Fruit fly (Drosophila melanogaster) whole organism, embryonic: Measurements from ENCODE around the gene CG31908.

Experiments used
- Antp ChIP-seq: fragments of 200-800 bp; sonication (Bioruptor generic); optimal IDR thresholded peaks from 3 replicates; lab custom pipeline; 2016; ENCODE audit warnings: missing biosample characterization, missing genetic modification characterization
- Atf6 ChIP-seq: fragments of 200-800 bp; sonication (Bioruptor generic); IDR thresholded peaks from 2 replicates; pipeline ENCODE4 v1.3.6; 2022; ENCODE audit warnings: missing biosample characterization, missing genetic modification characterization
- B-H2 ChIP-seq: fragments of 200-800 bp; sonication (Bioruptor generic); optimal IDR thresholded peaks from 2 replicates; lab custom pipeline; 2018; ENCODE audit warnings: missing biosample characterization, mild to moderate bottlenecking, missing genetic modification characterization
- Bdp1 ChIP-seq: fragments of 200-800 bp; sonication (Bioruptor generic); optimal IDR thresholded peaks from 3 replicates; lab custom pipeline; 2016; ENCODE audit warnings: missing biosample characterization, missing genetic modification characterization
- CG17328 ChIP-seq: fragments of 200-800 bp; sonication (Bioruptor generic); IDR thresholded peaks from 2 replicates; pipeline ENCODE4 v1.3.6; 2022; ENCODE audit warnings: missing biosample characterization, missing genetic modification characterization
- CG1792 ChIP-seq: fragments of 200-800 bp; sonication (Bioruptor generic); optimal IDR thresholded peaks from 2 replicates; lab custom pipeline; 2016; ENCODE audit warnings: missing biosample characterization, missing genetic modification characterization
- CG18262 ChIP-seq: fragments of 200-800 bp; optimal IDR thresholded peaks from 3 replicates; lab custom pipeline; 2019; ENCODE audit warnings: missing biosample characterization, mild to moderate bottlenecking, missing genetic modification characterization, moderate library complexity
- CG1832 ChIP-seq: fragments of 200-800 bp; sonication (Bioruptor generic); optimal IDR thresholded peaks from 2 replicates; lab custom pipeline; 2017; ENCODE audit warnings: missing biosample characterization, mild to moderate bottlenecking, missing genetic modification characterization, inconsistent platforms
- CG30020 ChIP-seq: fragments of 200-800 bp; optimal IDR thresholded peaks from 2 replicates; lab custom pipeline; 2019; ENCODE audit warnings: missing biosample characterization, mild to moderate bottlenecking, missing genetic modification characterization, moderate library complexity
- CG4282 ChIP-seq: fragments of 200-800 bp; sonication (Bioruptor generic); optimal IDR thresholded peaks from 2 replicates; lab custom pipeline; 2016; ENCODE audit warnings: missing biosample characterization, missing genetic modification characterization
- CG43689 ChIP-seq: fragments of 200-800 bp; sonication (Bioruptor generic); IDR thresholded peaks from 2 replicates; pipeline ENCODE4 v1.3.6; 2022; ENCODE audit warnings: missing biosample characterization, missing genetic modification characterization
- CG6272 ChIP-seq: fragments of 200-800 bp; sonication (Bioruptor generic); IDR thresholded peaks from 2 replicates; pipeline ENCODE4 v1.3.6; 2022; ENCODE audit warnings: missing biosample characterization, missing genetic modification characterization
- CG6654 ChIP-seq: fragments of 200-800 bp; sonication (Bioruptor generic); optimal IDR thresholded peaks from 2 replicates; lab custom pipeline; 2017; ENCODE audit warnings: missing biosample characterization, mild to moderate bottlenecking, missing genetic modification characterization
- CG7745 ChIP-seq: fragments of 200-800 bp; sonication (Bioruptor generic); optimal IDR thresholded peaks from 2 replicates; lab custom pipeline; 2018; ENCODE audit warnings: missing biosample characterization, mild to moderate bottlenecking, missing genetic modification characterization, moderate library complexity
- CG7786 ChIP-seq: fragments of 200-800 bp; sonication (Bioruptor generic); optimal IDR thresholded peaks from 2 replicates; lab custom pipeline; 2016; ENCODE audit warnings: missing biosample characterization, missing genetic modification characterization
- CG8290 ChIP-seq, 3 experiments: fragments of 200-800 bp; sonication (Bioruptor generic); optimal IDR thresholded peaks; 2 replicates each; lab custom pipeline; 2016 to 2019; ENCODE audit warnings: missing biosample characterization in 3 of 3, missing genetic modification characterization in 3 of 3, mild to moderate bottlenecking in 2 of 3, moderate library complexity in 1 of 3
- CG8478 ChIP-seq: fragments of >200 bp; optimal IDR thresholded peaks from 2 replicates; lab custom pipeline; 2018
- CG9609 ChIP-seq: fragments of 200-800 bp; sonication (Bioruptor generic); optimal IDR thresholded peaks from 3 replicates; lab custom pipeline; 2016; ENCODE audit warnings: missing biosample characterization, missing genetic modification characterization
- Dll ChIP-seq: fragments of 200-800 bp; sonication (Bioruptor generic); IDR thresholded peaks from 4 replicates; pipeline ENCODE4 v1.3.6; 2022; ENCODE audit warnings: missing biosample characterization, missing genetic modification characterization; ENCODE audit not compliant: partially characterized antibody
- E2f2 ChIP-seq: fragments of 200-800 bp; sonication (Bioruptor generic); IDR thresholded peaks from 2 replicates; pipeline ENCODE4 v1.3.6; 2022; ENCODE audit warnings: missing biosample characterization, missing genetic modification characterization
- Fer2 ChIP-seq: fragments of 200-800 bp; sonication (Bioruptor generic); optimal IDR thresholded peaks from 2 replicates; lab custom pipeline; 2018; ENCODE audit warnings: missing biosample characterization, mild to moderate bottlenecking, missing genetic modification characterization, moderate library complexity
- Hr51 ChIP-seq, 2 experiments: fragments of 200-800 bp; sonication (Bioruptor generic); optimal IDR thresholded peaks; 2 replicates in 1 of 2; 3 replicates in 1 of 2; lab custom pipeline; 2016 to 2018; ENCODE audit warnings: missing biosample characterization in 2 of 2, missing genetic modification characterization in 2 of 2, mild to moderate bottlenecking in 1 of 2, moderate library complexity in 1 of 2
- Jarid2 ChIP-seq: fragments of 200-800 bp; sonication (Bioruptor generic); optimal IDR thresholded peaks from 3 replicates; lab custom pipeline; 2017; ENCODE audit warnings: mild to moderate bottlenecking, missing biosample characterization, missing genetic modification reagents, missing genetic modification characterization
- Lhr ChIP-seq: fragments of 200-800 bp; sonication (Bioruptor generic); optimal IDR thresholded peaks from 3 replicates; lab custom pipeline; 2017; ENCODE audit warnings: mild to moderate bottlenecking, missing biosample characterization, missing genetic modification reagents, missing genetic modification characterization
- Opbp ChIP-seq: fragments of 200-800 bp; sonication (Bioruptor generic); IDR thresholded peaks from 3 replicates; pipeline ENCODE4 v1.3.6; 2022; ENCODE audit warnings: missing biosample characterization, missing genetic modification characterization; ENCODE audit not compliant: partially characterized antibody
- Taf1 ChIP-seq: fragments of 200-800 bp; sonication (Bioruptor generic); IDR thresholded peaks from 2 replicates; pipeline ENCODE4 v1.3.6; 2022; ENCODE audit warnings: missing biosample characterization, missing genetic modification characterization
- Usf ChIP-seq: fragments of 200-800 bp; sonication (Bioruptor generic); optimal IDR thresholded peaks from 2 replicates; lab custom pipeline; 2017; ENCODE audit warnings: missing genotype, missing biosample characterization, missing genetic modification characterization
- ara ChIP-seq: fragments of 200-800 bp; sonication (Bioruptor generic); IDR thresholded peaks from 2 replicates; pipeline ENCODE4 v1.3.6; 2022; ENCODE audit warnings: missing biosample characterization, missing genetic modification characterization
- fru ChIP-seq: fragments of >200 bp; optimal IDR thresholded peaks from 2 replicates; lab custom pipeline; 2017
- grau ChIP-seq: fragments of 200-800 bp; optimal IDR thresholded peaks from 3 replicates; lab custom pipeline; 2019; ENCODE audit warnings: missing biosample characterization, mild to moderate bottlenecking, missing genetic modification characterization, moderate library complexity
- gro ChIP-seq: fragments of 200-800 bp; sonication (Bioruptor generic); optimal IDR thresholded peaks from 2 replicates; lab custom pipeline; 2016; ENCODE audit warnings: missing biosample characterization, missing genetic modification characterization
- her ChIP-seq: fragments of 200-800 bp; sonication (Bioruptor generic); optimal IDR thresholded peaks from 2 replicates; lab custom pipeline; 2016; ENCODE audit warnings: missing biosample characterization, missing genetic modification characterization
- hkb ChIP-seq, 2 experiments: fragments of 200-800 bp in 1 of 2; fragments of >200 bp in 1 of 2; sonication (Bioruptor generic) in 1 of 2; IDR thresholded peaks in 1 of 2; optimal IDR thresholded peaks in 1 of 2; 2 replicates each; pipeline versions ENCODE4 v1.3.6 to Lab custom; 2017 to 2022; ENCODE audit warnings: missing biosample characterization in 1 of 2, missing genetic modification characterization in 1 of 2
- inv ChIP-seq: fragments of 200-800 bp; sonication (Bioruptor generic); IDR thresholded peaks from 2 replicates; pipeline ENCODE4 v1.3.6; 2022; ENCODE audit warnings: missing biosample characterization, missing genetic modification characterization; ENCODE audit not compliant: partially characterized antibody
- kay ChIP-seq: fragments of 200-800 bp; sonication (Bioruptor generic); optimal IDR thresholded peaks from 2 replicates; lab custom pipeline; 2016; ENCODE audit warnings: missing biosample characterization, missing genetic modification characterization
- nerfin-1 ChIP-seq: fragments of 200-800 bp; sonication (Bioruptor generic); optimal IDR thresholded peaks from 3 replicates; lab custom pipeline; 2019; ENCODE audit warnings: missing biosample characterization, mild to moderate bottlenecking, missing genetic modification characterization, moderate library complexity
- onecut ChIP-seq: fragments of 200-800 bp; sonication (Bioruptor generic); IDR thresholded peaks from 2 replicates; pipeline ENCODE4 v1.3.6; 2022; ENCODE audit warnings: missing biosample characterization, missing genetic modification characterization
- psq ChIP-seq: fragments of 200-800 bp; sonication (Bioruptor generic); optimal IDR thresholded peaks from 2 replicates; lab custom pipeline; 2017; ENCODE audit warnings: missing biosample characterization, missing genetic modification characterization
- pzg ChIP-seq: fragments of 200-800 bp; sonication (Bioruptor generic); optimal IDR thresholded peaks from 3 replicates; lab custom pipeline; 2018; ENCODE audit warnings: missing biosample characterization, mild to moderate bottlenecking, missing genetic modification characterization, moderate library complexity
- slbo ChIP-seq: fragments of 200-800 bp; sonication (Bioruptor generic); IDR thresholded peaks from 2 replicates; pipeline ENCODE4 v1.3.6; 2022; ENCODE audit warnings: missing biosample characterization, missing genetic modification characterization
- stc ChIP-seq: fragments of 200-800 bp; sonication (Bioruptor generic); IDR thresholded peaks from 2 replicates; pipeline ENCODE4 v1.3.6; 2022; ENCODE audit warnings: missing biosample characterization, missing genetic modification characterization
- stwl ChIP-seq: fragments of 200-800 bp; sonication (Bioruptor generic); optimal IDR thresholded peaks from 3 replicates; lab custom pipeline; 2018; ENCODE audit warnings: missing biosample characterization, mild to moderate bottlenecking, missing genetic modification characterization, moderate library complexity
- tna ChIP-seq: fragments of 200-800 bp; sonication (Bioruptor generic); IDR thresholded peaks from 2 replicates; pipeline ENCODE4 v1.3.6; 2022; ENCODE audit warnings: missing biosample characterization, missing genetic modification characterization; ENCODE audit not compliant: partially characterized antibody
- trh ChIP-seq: fragments of 200-800 bp; sonication (Bioruptor generic); optimal IDR thresholded peaks from 2 replicates; lab custom pipeline; 2016; ENCODE audit warnings: missing biosample characterization, missing genetic modification characterization
- z ChIP-seq: fragments of 200-800 bp; sonication (Bioruptor generic); IDR thresholded peaks from 3 replicates; pipeline ENCODE4 v1.3.6; 2022; ENCODE audit warnings: missing biosample characterization, missing genetic modification characterization
- zen ChIP-seq: fragments of 200-800 bp; sonication (Bioruptor generic); optimal IDR thresholded peaks from 3 replicates; lab custom pipeline; 2018; ENCODE audit warnings: missing biosample characterization, mild to moderate bottlenecking, missing genetic modification characterization, moderate library complexity
- zen2 ChIP-seq: fragments of 200-800 bp; sonication (Bioruptor generic); IDR thresholded peaks from 3 replicates; pipeline ENCODE4 v1.3.6; 2022; ENCODE audit warnings: missing biosample characterization, missing genetic modification characterization; ENCODE audit not compliant: partially characterized antibody
- zfh1 ChIP-seq: fragments of 200-800 bp; sonication (Bioruptor generic); IDR thresholded peaks from 3 replicates; pipeline ENCODE4 v1.3.6; 2022; ENCODE audit warnings: missing biosample characterization, missing genetic modification characterization

Gene CG31908

DNA sequence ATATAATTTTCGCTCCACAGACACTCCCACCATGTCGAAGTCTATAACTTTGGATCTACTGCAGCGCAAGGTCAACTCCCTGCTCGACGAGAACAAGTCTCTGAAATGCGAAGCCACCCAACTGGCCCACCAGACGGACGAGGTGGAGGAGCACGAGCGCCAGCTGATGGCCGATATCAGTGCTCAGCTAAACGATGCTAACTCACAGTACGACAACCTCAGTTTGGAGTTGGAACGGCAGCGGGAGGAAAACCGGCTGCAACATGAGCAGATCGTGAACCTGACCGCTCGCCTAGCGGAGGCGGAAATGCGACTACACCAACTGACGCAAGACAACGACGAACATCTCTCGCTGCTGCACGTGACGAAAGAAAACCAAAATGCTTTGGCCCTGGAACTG is 24.6 kb upstream of the CG31908 start (continued):
- no peak for TF ChIP-seq Jarid2

DNA sequence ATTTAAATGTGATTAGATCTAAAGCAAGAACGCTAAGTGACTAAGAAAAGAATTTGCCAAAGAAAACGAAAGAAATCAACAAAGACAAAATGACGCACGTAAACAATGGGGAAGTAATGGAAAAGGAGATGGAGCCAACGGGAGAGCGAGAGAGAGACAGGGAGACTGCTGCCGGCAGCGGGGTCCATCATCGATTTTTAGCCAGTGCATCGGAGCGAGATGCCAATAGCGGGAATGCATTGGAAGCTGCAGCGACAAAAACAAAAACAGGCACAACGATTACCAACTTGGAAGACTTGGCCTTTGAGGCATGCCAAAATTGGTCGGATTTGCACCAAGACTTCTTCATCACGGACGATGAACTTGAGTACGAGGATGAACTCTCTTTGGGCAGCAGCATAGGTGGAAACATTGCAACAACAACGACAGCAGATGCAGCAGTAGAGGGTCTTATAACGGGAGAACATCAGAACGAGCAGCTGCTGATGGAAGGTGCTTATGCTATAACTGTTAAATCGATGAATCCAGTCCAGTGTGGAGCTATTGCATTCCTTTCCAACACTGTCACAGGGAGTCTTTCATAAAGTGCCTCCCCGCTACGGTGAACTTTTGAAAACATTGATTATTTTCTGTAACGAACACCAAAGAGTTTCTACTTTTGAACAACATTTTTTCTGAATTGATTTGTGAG is 23.4 kb upstream of the CG31908 start:
- TF ChIP-seq Dll (GFP tag; lab: Robert Waterston, UW) (0 out of 4 replicates have a peak, but pooled peaks have one; percentile 8), CG6654 (GFP tag; lab: Kevin White, UChicago) (no peak), Atf6 (GFP tag; lab: Robert Waterston, UW) (no peak), CG8290 (GFP tag; optimal IDR thresholded peaks at IDR 0.05; lab: Kevin White, UChicago) (no peak), CG8290 (tag; optimal IDR thresholded peaks at IDR 0.05; lab: Kevin White, UChicago) (no peak), zen (tag; lab: Kevin White, UChicago) (no peak), CG43689 (GFP tag; lab: Robert Waterston, UW) (no peak), ara (GFP tag; lab: Robert Waterston, UW) (0 out of 2 replicates have a peak, but pooled peaks have one; percentile 7), CG9609 (GFP tag; lab: Kevin White, UChicago) (no peak), stc (GFP tag; lab: Robert Waterston, UW) (no peak), B-H2 (GFP tag; lab: Kevin White, UChicago) (no peak), CG6272 (GFP tag; lab: Robert Waterston, UW) (no peak), CG17328 (GFP tag; lab: Robert Waterston, UW) (no peak), fru (no peak), zen2 (GFP tag; lab: Robert Waterston, UW) (no peak), Opbp (GFP tag; lab: Robert Waterston, UW) (no peak), psq (no peak), E2f2 (GFP tag; lab: Robert Waterston, UW) (no peak), CG7786 (no peak), nerfin-1 (tag; lab: Kevin White, UChicago) (peak; percentile 47), slbo (no peak), CG8478 (lab: Kevin White, UChicago) (peak; percentile 33), CG4282 (no peak), gro (no peak), inv (no peak), kay (GFP tag; lab: Kevin White, UChicago) (no peak), tna (no peak), CG7745 (tag; lab: Kevin White, UChicago) (no peak), z (GFP tag; lab: Robert Waterston, UW) (no peak), grau (tag; lab: Kevin White, UChicago) (peak; percentile 34), onecut (GFP tag; lab: Robert Waterston, UW) (peak; percentile 96), hkb (optimal IDR thresholded peaks at IDR 0.05; lab: Kevin White, UChicago) (no peak), hkb (GFP tag; IDR thresholded peaks at IDR 0.05; lab: Robert Waterston, UW) (no peak), Fer2 (tag; lab: Kevin White, UChicago) (no peak), Antp (GFP tag; lab: Kevin White, UChicago) (no peak), CG30020 (tag; lab: Kevin White, UChicago) (no peak), Hr51 (GFP tag; optimal IDR thresholded peaks at IDR 0.05; lab: Kevin White, UChicago) (no peak), CG1792 (GFP tag; lab: Kevin White, UChicago) (no peak), Bdp1 (GFP tag; lab: Kevin White, UChicago) (no peak), pzg (GFP tag; lab: Kevin White, UChicago) (no peak), her (no peak), zfh1 (GFP tag; lab: Robert Waterston, UW) (no peak), Taf1 (no peak), trh (GFP tag; lab: Kevin White, UChicago) (no peak), Lhr (no peak), CG1832 (GFP tag; lab: Kevin White, UChicago) (peak; percentile 60), stwl (tag; lab: Kevin White, UChicago) (peak; percentile 67), CG18262 (tag; lab: Kevin White, UChicago) (no peak), Usf (no peak)
